Worm (Caenorhabditis elegans) whole organism, L4/young adult: ENCODE measurements around the gene citk-2.
A peak's percentile ranks its signal among the peaks of the same experiment; 100 is the strongest.

ENCODE experiments used
- W03F9.2 ChIP-seq: fragments of 150-350 bp; optimal IDR thresholded peaks from 2 replicates; lab custom pipeline; 2014; ENCODE audit warnings: missing biosample characterization, missing genetic modification characterization
- dao-5 ChIP-seq: sonication (generic microtip); optimal IDR thresholded peaks from 2 replicates; lab custom pipeline; 2016; ENCODE audit warnings: missing genotype, missing genetic modification characterization, moderate library complexity, missing compliant biosample characterization
- him-1 ChIP-seq: sonication (generic microtip); optimal IDR thresholded peaks from 2 replicates; lab custom pipeline; 2016; ENCODE audit warnings: missing genotype, missing genetic modification reagents, missing genetic modification characterization, missing compliant biosample characterization

Gene citk-2

DNA sequence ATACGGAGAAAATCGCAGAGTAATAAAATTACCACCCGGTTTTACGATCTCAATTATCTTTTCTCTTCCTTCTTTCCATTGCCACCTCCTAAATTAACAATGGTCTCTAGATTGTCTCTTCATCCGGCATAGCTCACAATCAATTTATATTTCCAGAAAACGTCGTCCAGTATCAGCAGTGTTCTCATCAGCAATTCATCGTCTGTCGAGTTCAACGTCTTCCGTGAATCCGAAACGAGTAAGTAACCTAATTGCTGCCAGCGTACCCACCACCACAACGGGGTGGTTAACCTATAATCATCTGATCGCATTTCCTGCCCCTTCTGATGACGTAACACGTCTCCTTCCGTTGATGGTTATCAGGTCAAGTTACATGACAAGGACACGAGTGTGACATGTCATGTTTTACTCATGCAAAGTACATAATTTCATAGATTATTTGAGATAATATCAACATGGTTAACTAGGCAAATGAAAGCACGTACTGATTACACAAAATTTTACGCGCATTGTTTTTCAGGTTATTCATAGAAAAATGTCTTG lies 13.3 kb upstream of the citk-2 start:
- TF ChIP-seq W03F9.2 (tag; lab: Kevin White, UChicago) = no peak
- TF ChIP-seq dao-5 (tag; lab: Kevin White, UChicago) = no peak
- TF ChIP-seq him-1 (tag; lab: Kevin White, UChicago) = no peak

DNA sequence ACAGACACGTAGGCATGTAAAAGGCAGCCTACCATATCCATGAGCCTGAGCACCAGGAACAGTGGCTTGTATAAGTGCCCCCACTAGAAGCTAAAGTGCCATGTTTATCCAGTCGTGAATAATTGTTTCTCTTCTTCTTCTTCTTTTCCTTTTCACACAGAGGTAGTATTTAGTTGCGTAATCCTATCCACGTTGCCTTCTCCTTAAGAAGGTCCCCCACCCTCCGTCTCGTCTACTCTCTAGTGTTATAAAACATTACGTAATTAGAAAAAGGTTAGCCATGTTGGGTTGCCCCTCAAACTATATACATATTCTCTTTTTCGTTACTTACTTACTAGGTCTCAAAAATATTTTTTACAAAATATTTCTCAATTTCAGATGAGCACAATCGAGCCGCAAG lies 12.7 kb upstream of the citk-2 start:
- TF ChIP-seq W03F9.2 (tag; lab: Kevin White, UChicago) = no peak
- no peak for TF ChIP-seq dao-5 (tag; lab: Kevin White, UChicago)
- no peak for TF ChIP-seq him-1 (tag; lab: Kevin White, UChicago)

DNA sequence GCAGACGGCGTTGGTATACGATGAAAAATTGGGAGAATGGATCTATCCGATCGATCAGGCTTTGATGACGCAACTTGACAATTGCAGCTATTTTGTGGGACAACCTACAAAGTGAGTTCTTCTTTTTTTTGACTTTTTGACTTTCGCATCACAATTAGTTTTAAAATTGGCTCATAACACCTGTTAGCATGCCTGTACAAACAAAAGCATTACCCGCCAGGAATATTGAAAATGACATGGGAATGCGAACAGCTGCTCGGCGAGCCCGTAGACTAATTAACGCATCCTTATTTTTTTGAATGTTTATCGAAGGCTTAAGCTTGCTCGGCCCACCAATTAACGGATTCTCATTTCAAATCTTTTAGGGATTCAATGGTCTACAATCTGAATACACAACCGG lies 12.1 kb upstream of the citk-2 start:
- no peak for TF ChIP-seq W03F9.2 (tag; lab: Kevin White, UChicago)
- TF ChIP-seq him-1 (tag; lab: Kevin White, UChicago) = no peak
- no peak for TF ChIP-seq dao-5 (tag; lab: Kevin White, UChicago)

ce11 chrII:4989802-4990201 lies 9.5 kb upstream of the citk-2 start, which contains the start of gene T27F7.12:
Gene T27F7.12, plus strand, starts transcription at chrII:4990102.
- TF ChIP-seq dao-5 (tag; lab: Kevin White, UChicago) = no peak
- TF ChIP-seq him-1 (tag; lab: Kevin White, UChicago) = no peak
- TF ChIP-seq W03F9.2 (tag; lab: Kevin White, UChicago) = no peak

DNA sequence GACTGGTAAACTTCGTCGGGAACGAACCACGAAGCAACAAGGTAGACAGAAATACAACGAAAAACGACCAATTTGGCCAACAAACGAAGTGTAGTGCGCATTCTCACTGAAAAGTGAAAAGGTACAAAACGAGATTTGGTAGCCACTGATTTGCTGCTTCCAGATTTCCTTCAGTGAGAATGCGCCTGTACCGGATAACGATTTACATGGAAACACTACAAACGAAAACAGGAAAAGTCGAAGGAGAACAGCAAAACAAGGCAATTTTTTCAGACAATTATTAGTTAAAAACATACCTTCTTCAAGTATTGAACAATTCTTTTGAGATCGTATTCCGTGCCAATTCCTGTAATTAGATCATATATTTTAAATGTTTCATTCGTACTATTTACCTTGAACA lies 6.3 kb upstream of the citk-2 start, which contains the start of gene pigb-1:
Gene pigb-1 (minus strand): TSS at position 101 of the 400 bp plus-strand sequence.
- TF ChIP-seq dao-5 (tag; lab: Kevin White, UChicago) (no peak), him-1 (tag; lab: Kevin White, UChicago) (no peak), W03F9.2 (tag; lab: Kevin White, UChicago) (no peak)

DNA sequence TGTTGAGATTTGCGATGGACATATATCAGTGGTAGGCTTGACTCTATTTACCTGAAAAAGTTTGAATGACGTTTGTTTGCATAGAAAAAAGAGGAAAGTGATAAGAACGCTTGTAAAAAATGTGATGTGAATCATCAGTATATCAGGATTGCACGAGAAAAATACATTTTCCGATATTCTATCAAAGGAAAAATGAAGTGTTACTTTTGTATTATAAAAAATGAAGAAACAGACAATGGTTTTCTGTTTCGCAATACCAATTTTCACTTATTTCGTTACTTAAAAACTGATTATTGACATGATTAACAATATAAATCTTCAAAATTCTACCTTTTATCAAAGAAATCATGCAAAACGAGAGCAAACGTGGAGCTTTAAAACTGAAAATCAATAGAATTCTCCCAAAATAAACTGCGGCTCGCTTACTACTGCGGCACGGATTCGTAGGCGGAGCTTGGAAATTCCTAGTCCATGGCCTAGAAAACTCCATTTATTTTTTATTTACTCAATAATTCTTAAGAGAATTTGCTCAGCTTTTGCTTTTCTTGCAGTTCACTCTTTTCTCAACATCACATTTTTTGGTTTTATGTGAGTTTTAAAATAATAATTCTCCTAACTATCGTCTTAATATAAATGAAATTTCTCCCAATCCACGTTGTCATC lies 5.7 kb upstream of the citk-2 start, which contains the start of the genes eif-1 and vps-24:
Gene eif-1 (minus strand): TSS at position 51 of the 663 bp plus-strand sequence.
Gene vps-24 (plus strand): TSS at position 469 of the 663 bp plus-strand sequence.
- TF ChIP-seq dao-5 (tag; lab: Kevin White, UChicago) (no peak), W03F9.2 (tag; lab: Kevin White, UChicago) (peak; percentile 33)

DNA sequence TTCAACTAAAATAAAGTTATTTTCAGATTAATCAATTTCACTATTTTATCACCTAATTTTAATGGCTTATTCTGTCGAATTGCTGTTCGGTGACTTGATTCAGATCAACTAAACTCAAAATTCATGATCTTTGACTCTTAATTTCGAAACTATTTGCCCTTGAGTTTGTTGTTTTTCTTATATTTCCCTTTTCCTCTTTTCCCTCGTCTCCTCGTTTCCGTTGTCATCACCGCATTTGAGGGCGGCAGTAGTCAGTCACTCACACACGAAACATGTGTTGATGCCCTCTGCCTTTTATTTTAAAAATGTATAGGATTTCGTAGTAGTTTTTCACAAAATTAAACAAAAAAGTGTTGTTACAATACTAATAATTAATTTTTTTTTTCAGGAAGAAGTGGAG lies 4.4 kb upstream of the citk-2 start, which contains the start of gene rnh-1.0:
Gene rnh-1.0 (plus strand): TSS at position 389 of the 400 bp plus-strand sequence.
- TF ChIP-seq him-1 (tag; lab: Kevin White, UChicago) = no peak
- no peak for TF ChIP-seq dao-5 (tag; lab: Kevin White, UChicago)
- TF ChIP-seq W03F9.2 (tag; lab: Kevin White, UChicago) = no peak

ce11 chrII:4998657-4999056 lies 663 bp upstream of the citk-2 start, which contains the start of gene F59A6.11:
Gene F59A6.11, minus strand, starts transcription at chrII:4998757.
- TF ChIP-seq W03F9.2 (tag; lab: Kevin White, UChicago) (no peak), dao-5 (tag; lab: Kevin White, UChicago) (no peak), him-1 (tag; lab: Kevin White, UChicago) (no peak)

- TF ChIP-seq him-1 (tag; lab: Kevin White, UChicago) (no peak), dao-5 (tag; lab: Kevin White, UChicago) (no peak), W03F9.2 (tag; lab: Kevin White, UChicago) (no peak)
These were observed 2.5 kb downstream of the citk-2 start for ce11 chrII:5001866-5002265.

ce11 chrII:5003660-5004059 lies 4.3 kb downstream of the citk-2 start, which contains the start of gene F59A6.10:
Gene F59A6.10, plus strand, starts transcription at chrII:5003960.
- TF ChIP-seq dao-5 (tag; lab: Kevin White, UChicago) = no peak
- TF ChIP-seq him-1 (tag; lab: Kevin White, UChicago) = no peak
- TF ChIP-seq W03F9.2 (tag; lab: Kevin White, UChicago) = no peak

ce11 chrII:5004781-5005180 lies 5.5 kb downstream of the citk-2 start, which contains the start of gene F59A6.4:
Gene F59A6.4, plus strand, starts transcription at chrII:5005081.
- TF ChIP-seq W03F9.2 (tag; lab: Kevin White, UChicago) (no peak), him-1 (tag; lab: Kevin White, UChicago) (no peak)

DNA sequence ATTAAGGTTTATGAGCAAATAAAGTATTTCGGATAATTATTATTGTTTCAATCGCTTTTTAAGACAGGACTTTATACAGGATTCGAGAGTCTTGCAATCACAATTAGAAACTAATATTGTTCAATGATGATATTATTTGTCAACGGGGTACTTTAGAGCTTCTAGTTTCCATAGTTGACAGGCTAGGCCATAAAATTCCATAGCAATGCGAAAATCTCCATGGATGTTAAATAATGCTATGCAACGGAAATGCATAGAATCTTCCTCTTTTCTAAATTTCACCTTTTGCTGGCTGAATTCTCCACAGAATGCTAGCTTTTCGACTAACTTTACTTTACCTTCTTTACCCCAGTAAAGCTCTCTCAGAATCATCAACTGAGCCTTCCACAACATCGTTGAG lies 8.7 kb downstream of the citk-2 start, which contains the start of gene F59A6.3:
Gene F59A6.3 (plus strand): TSS at position 301 of the 400 bp plus-strand sequence.
- TF ChIP-seq W03F9.2 (tag; lab: Kevin White, UChicago) = no peak
- TF ChIP-seq him-1 (tag; lab: Kevin White, UChicago) = no peak
- TF ChIP-seq dao-5 (tag; lab: Kevin White, UChicago) = no peak

DNA sequence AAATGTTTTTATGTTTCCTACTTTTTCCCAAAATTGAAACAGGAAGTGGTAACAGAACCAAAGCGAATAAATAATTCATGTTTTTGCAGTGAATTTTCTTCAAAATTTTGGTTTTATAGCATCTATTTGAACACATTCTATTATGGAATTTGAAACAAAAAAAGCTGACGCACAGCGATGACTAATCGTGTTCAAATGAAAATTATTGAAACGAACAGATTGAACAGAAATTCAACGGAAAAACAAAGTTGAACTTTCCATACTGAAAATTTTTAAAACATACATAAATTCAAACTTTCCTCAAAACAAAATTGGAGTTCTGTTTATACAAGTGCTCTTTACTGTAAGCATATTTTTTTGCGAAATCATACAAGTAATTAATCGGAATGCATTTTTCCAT lies 12.7 kb downstream of the citk-2 start, which contains the start of gene F59A6.12:
Gene F59A6.12 (minus strand): TSS at position 101 of the 400 bp plus-strand sequence.
- TF ChIP-seq dao-5 (tag; lab: Kevin White, UChicago) (no peak), him-1 (tag; lab: Kevin White, UChicago) (no peak)
